Fruit fly (Drosophila melanogaster): Measurements from ENCODE around the gene CG9921.
A peak's percentile ranks its signal among the peaks of the same experiment; 100 is the strongest.

The CG9921 gene

dm6 chrX:16331562-16332233 is 1.7 kb downstream of the CG9921 start (continued):
- TF ChIP-seq CG10267 (tag; optimal IDR thresholded peaks at IDR 0.05) (no peak), sd (tag; optimal IDR thresholded peaks at IDR 0.05) (no peak), bbx (GFP tag; IDR thresholded peaks at IDR 0.05; ENCODE audit: partially characterized antibody) (peak; percentile 87), Optix (GFP tag; IDR thresholded peaks at IDR 0.05) (no peak), nau (GFP tag; optimal IDR thresholded peaks at IDR 0.05) (no peak), cad (GFP tag; optimal IDR thresholded peaks at IDR 0.05) (no peak), CG2202 (tag; optimal IDR thresholded peaks at IDR 0.05) (no peak), CG1602 (GFP tag; optimal IDR thresholded peaks at IDR 0.05) (no peak), TFAM (GFP tag; optimal IDR thresholded peaks at IDR 0.05) (no peak), CG15073 (GFP tag; optimal IDR thresholded peaks at IDR 0.05) (no peak), Aef1 (GFP tag; IDR thresholded peaks at IDR 0.05) (no peak), bcd (GFP tag; optimal IDR thresholded peaks at IDR 0.05) (no peak), CG30431 (GFP tag; optimal IDR thresholded peaks at IDR 0.05) (no peak), gfzf (GFP tag; optimal IDR thresholded peaks at IDR 0.05) (peak; percentile 51), Dfd (GFP tag; optimal IDR thresholded peaks at IDR 0.05) (no peak), Fer1 (GFP tag; optimal IDR thresholded peaks at IDR 0.05) (no peak), chn (GFP tag; optimal IDR thresholded peaks at IDR 0.05) (no peak), Dad (GFP tag; optimal IDR thresholded peaks at IDR 0.05) (no peak), CG17186 (GFP tag; optimal IDR thresholded peaks at IDR 0.05) (no peak), CG4282 (GFP tag; optimal IDR thresholded peaks at IDR 0.05) (no peak), CG4707 (GFP tag; optimal IDR thresholded peaks at IDR 0.05) (no peak), CG13894 (tag; optimal IDR thresholded peaks at IDR 0.05) (no peak), CG10431 (GFP tag; optimal IDR thresholded peaks at IDR 0.05) (no peak), CG4328 (GFP tag; optimal IDR thresholded peaks at IDR 0.05) (no peak), fru (optimal IDR thresholded peaks at IDR 0.05) (no peak), Xbp1 (GFP tag; optimal IDR thresholded peaks at IDR 0.05) (no peak), CG4404 (GFP tag; IDR thresholded peaks at IDR 0.05) (no peak), Rfx (GFP tag; IDR thresholded peaks at IDR 0.05) (peak; percentile 67), ara (GFP tag; IDR thresholded peaks at IDR 0.05) (no peak), trem (tag; optimal IDR thresholded peaks at IDR 0.05) (no peak), lov (optimal IDR thresholded peaks at IDR 0.05) (no peak), lov (GFP tag; IDR thresholded peaks at IDR 0.05) (no peak), sna (GFP tag; IDR thresholded peaks at IDR 0.05; ENCODE audit: partially characterized antibody) (peak; percentile 70), wdn (GFP tag; IDR thresholded peaks at IDR 0.05) (no peak), CG3838 (GFP tag; optimal IDR thresholded peaks at IDR 0.05) (no peak), CG7987 (GFP tag; optimal IDR thresholded peaks at IDR 0.05) (no peak), Oli (tag; optimal IDR thresholded peaks at IDR 0.05) (no peak), Atf3 (GFP tag; optimal IDR thresholded peaks at IDR 0.05) (no peak), ranshi (GFP tag; IDR thresholded peaks at IDR 0.05) (no peak), nerfin-1 (tag; optimal IDR thresholded peaks at IDR 0.05) (no peak), Fer2 (tag; optimal IDR thresholded peaks at IDR 0.05) (no peak), Mad (GFP tag; optimal IDR thresholded peaks at IDR 0.05) (no peak), Ets97D (GFP tag; optimal IDR thresholded peaks at IDR 0.05) (peak; percentile 19), CG3847 (GFP tag; IDR thresholded peaks at IDR 0.05) (no peak), prd (optimal IDR thresholded peaks at IDR 0.05) (no peak), prd (GFP tag; IDR thresholded peaks at IDR 0.05) (no peak), Doc3 (GFP tag; IDR thresholded peaks at IDR 0.05; ENCODE audit: partially characterized antibody) (peak; percentile 71), sima (GFP tag; optimal IDR thresholded peaks at IDR 0.05) (no peak), dati (GFP tag; IDR thresholded peaks at IDR 0.05) (no peak), Dip2 (GFP tag; IDR thresholded peaks at IDR 0.05) (no peak), slp2 (GFP tag; optimal IDR thresholded peaks at IDR 0.05) (no peak), klu (GFP tag; IDR thresholded peaks at IDR 0.05) (no peak), Sin3A (optimal IDR thresholded peaks at IDR 0.05) (peak; percentile 21)
